Fruit fly (Drosophila melanogaster) whole organism, embryonic: ENCODE measurements around the gene CG43850.
A peak's percentile ranks its signal among the peaks of the same experiment; 100 is the strongest.

Experiments
- B-H2 ChIP-seq: fragments of 200-800 bp; sonication (Bioruptor generic); optimal IDR thresholded peaks from 2 replicates; lab custom pipeline; 2018; ENCODE audit warnings: missing biosample characterization, mild to moderate bottlenecking, missing genetic modification characterization
- CG10366 ChIP-seq: fragments of 200-800 bp; sonication (Bioruptor generic); IDR thresholded peaks from 2 replicates; pipeline ENCODE4 v1.3.6; 2022; ENCODE audit warnings: missing biosample characterization, missing genetic modification characterization
- CG10462 ChIP-seq: fragments of 200-800 bp; sonication (Bioruptor generic); optimal IDR thresholded peaks from 2 replicates; lab custom pipeline; 2016; ENCODE audit warnings: missing biosample characterization, missing genetic modification characterization
- CG11723 ChIP-seq: fragments of 200-800 bp; sonication (Bioruptor generic); optimal IDR thresholded peaks from 2 replicates; lab custom pipeline; 2017; ENCODE audit warnings: missing biosample characterization, mild to moderate bottlenecking, missing genetic modification characterization
- CG13296 ChIP-seq: fragments of 200-800 bp; sonication (Bioruptor generic); optimal IDR thresholded peaks from 3 replicates; lab custom pipeline; 2018; ENCODE audit warnings: missing biosample characterization, mild to moderate bottlenecking, missing genetic modification characterization
- CG14050 ChIP-seq: fragments of 200-800 bp; sonication (Bioruptor generic); IDR thresholded peaks from 3 replicates; pipeline ENCODE4 v1.3.6; 2022; ENCODE audit warnings: missing biosample characterization, missing genetic modification characterization
- CG15269 ChIP-seq: fragments of 200-800 bp; sonication (Bioruptor generic); optimal IDR thresholded peaks from 2 replicates; lab custom pipeline; 2018; ENCODE audit warnings: missing biosample characterization, mild to moderate bottlenecking, missing genetic modification characterization, moderate library complexity
- CG1792 ChIP-seq: fragments of 200-800 bp; sonication (Bioruptor generic); optimal IDR thresholded peaks from 2 replicates; lab custom pipeline; 2016; ENCODE audit warnings: missing biosample characterization, missing genetic modification characterization
- CG30431 ChIP-seq: fragments of 200-800 bp; sonication (Bioruptor generic); optimal IDR thresholded peaks from 2 replicates; lab custom pipeline; 2017; ENCODE audit warnings: missing biosample characterization, missing genetic modification characterization
- CG3065 ChIP-seq: fragments of 200-800 bp; sonication (Bioruptor generic); optimal IDR thresholded peaks from 2 replicates; lab custom pipeline; 2016; ENCODE audit warnings: missing biosample characterization, missing genetic modification characterization
- CG34376 ChIP-seq: fragments of 200-800 bp; sonication (Bioruptor generic); optimal IDR thresholded peaks from 2 replicates; lab custom pipeline; 2018; ENCODE audit warnings: missing biosample characterization, mild to moderate bottlenecking, missing genetic modification characterization
- CG4360 ChIP-seq: fragments of 200-800 bp; sonication (Bioruptor generic); IDR thresholded peaks from 2 replicates; pipeline ENCODE4 v1.3.6; 2022; ENCODE audit warnings: missing biosample characterization, missing genetic modification characterization
- CG4707 ChIP-seq: fragments of 200-800 bp; sonication (Bioruptor generic); optimal IDR thresholded peaks from 2 replicates; lab custom pipeline; 2018; ENCODE audit warnings: missing biosample characterization, mild to moderate bottlenecking, missing genetic modification characterization, moderate library complexity
- CG6854 ChIP-seq: fragments of 200-800 bp; sonication (Bioruptor generic); optimal IDR thresholded peaks from 3 replicates; lab custom pipeline; 2017; ENCODE audit warnings: missing biosample characterization, mild to moderate bottlenecking, missing genetic modification characterization
- CG7928 ChIP-seq: fragments of 200-800 bp; sonication (Bioruptor generic); optimal IDR thresholded peaks from 2 replicates; lab custom pipeline; 2017; ENCODE audit warnings: missing biosample characterization, mild to moderate bottlenecking, missing genetic modification characterization
- CG8478 ChIP-seq: fragments of >200 bp; optimal IDR thresholded peaks from 2 replicates; lab custom pipeline; 2018
- D19A ChIP-seq: fragments of 200-800 bp; optimal IDR thresholded peaks from 3 replicates; lab custom pipeline; 2019; ENCODE audit warnings: missing biosample characterization, mild to moderate bottlenecking, missing genetic modification characterization, moderate library complexity
- ERR ChIP-seq: fragments of 200-800 bp; sonication (Bioruptor generic); optimal IDR thresholded peaks from 2 replicates; lab custom pipeline; 2016; ENCODE audit warnings: missing biosample characterization, missing genetic modification characterization
- Fer2 ChIP-seq: fragments of 200-800 bp; sonication (Bioruptor generic); optimal IDR thresholded peaks from 2 replicates; lab custom pipeline; 2018; ENCODE audit warnings: missing biosample characterization, mild to moderate bottlenecking, missing genetic modification characterization, moderate library complexity
- H15 ChIP-seq: fragments of 200-800 bp; sonication (Bioruptor generic); IDR thresholded peaks from 3 replicates; pipeline ENCODE4 v1.3.6; 2022; ENCODE audit warnings: missing biosample characterization, missing genetic modification characterization
- HLH3B ChIP-seq: fragments of 200-800 bp; sonication (Bioruptor generic); IDR thresholded peaks from 2 replicates; pipeline ENCODE4 v1.3.6; 2022; ENCODE audit warnings: missing biosample characterization, missing genetic modification characterization
- HLHmδ ChIP-seq: fragments of 200-800 bp; sonication (Bioruptor generic); optimal IDR thresholded peaks from 2 replicates; lab custom pipeline; 2018; ENCODE audit warnings: missing biosample characterization, mild to moderate bottlenecking, missing genetic modification characterization, moderate library complexity
- Hey ChIP-seq: fragments of 200-800 bp; sonication (Bioruptor generic); optimal IDR thresholded peaks from 3 replicates; lab custom pipeline; 2018; ENCODE audit warnings: missing biosample characterization, mild to moderate bottlenecking, missing genetic modification characterization
- Hsf ChIP-seq: fragments of 200-800 bp; sonication (Bioruptor generic); optimal IDR thresholded peaks from 3 replicates; lab custom pipeline; 2016; ENCODE audit warnings: missing biosample characterization, missing genetic modification characterization
- Lim3 ChIP-seq: fragments of 200-800 bp; sonication (Bioruptor generic); IDR thresholded peaks from 2 replicates; pipeline ENCODE4 v1.3.6; 2022; ENCODE audit warnings: missing biosample characterization, missing genetic modification characterization
- Lpt ChIP-seq: fragments of >200 bp; optimal IDR thresholded peaks from 2 replicates; lab custom pipeline; 2018; ENCODE audit warnings: missing biosample characterization, missing genetic modification characterization
- Nf-YA ChIP-seq: fragments of 200-800 bp; sonication (Bioruptor generic); IDR thresholded peaks from 2 replicates; pipeline ENCODE4 v1.3.6; 2022; ENCODE audit warnings: missing biosample characterization, missing genetic modification characterization
- Ravus ChIP-seq: fragments of 200-800 bp; sonication (Bioruptor generic); IDR thresholded peaks from 2 replicates; pipeline ENCODE4 v1.3.6; 2022; ENCODE audit warnings: missing biosample characterization, missing genetic modification characterization
- Six4 ChIP-seq: fragments of 200-800 bp; sonication (Bioruptor generic); optimal IDR thresholded peaks from 2 replicates; lab custom pipeline; 2016; ENCODE audit warnings: missing biosample characterization, missing genetic modification characterization
- Sry-β ChIP-seq: fragments of 200-800 bp; sonication (Bioruptor generic); optimal IDR thresholded peaks from 2 replicates; lab custom pipeline; 2018; ENCODE audit warnings: missing biosample characterization, mild to moderate bottlenecking, missing genetic modification characterization, moderate library complexity
- Ssrp ChIP-seq: fragments of 200-800 bp; sonication (Bioruptor generic); optimal IDR thresholded peaks from 2 replicates; lab custom pipeline; 2018; ENCODE audit warnings: missing biosample characterization, mild to moderate bottlenecking, missing genetic modification characterization, moderate library complexity
- Xrp1 ChIP-seq: fragments of 200-800 bp; sonication (Bioruptor generic); IDR thresholded peaks from 2 replicates; pipeline ENCODE4 v1.3.6; 2022; ENCODE audit warnings: missing biosample characterization, missing genetic modification characterization
- YL-1 ChIP-seq: fragments of 200-800 bp; sonication (Bioruptor generic); optimal IDR thresholded peaks from 3 replicates; lab custom pipeline; 2017; ENCODE audit warnings: missing biosample characterization, mild to moderate bottlenecking, missing genetic modification characterization
- ara ChIP-seq: fragments of 200-800 bp; sonication (Bioruptor generic); IDR thresholded peaks from 2 replicates; pipeline ENCODE4 v1.3.6; 2022; ENCODE audit warnings: missing biosample characterization, missing genetic modification characterization
- chinmo ChIP-seq: fragments of 200-800 bp; sonication (Bioruptor generic); IDR thresholded peaks from 4 replicates; pipeline ENCODE4 v1.3.6; 2022; ENCODE audit warnings: missing biosample characterization, missing genetic modification characterization; ENCODE audit not compliant: partially characterized antibody
- crc ChIP-seq: fragments of 200-800 bp; sonication (Bioruptor generic); optimal IDR thresholded peaks from 2 replicates; lab custom pipeline; 2016; ENCODE audit warnings: missing biosample characterization, missing genetic modification characterization
- cwo ChIP-seq: fragments of 200-800 bp; sonication (Bioruptor generic); optimal IDR thresholded peaks from 3 replicates; lab custom pipeline; 2017; ENCODE audit warnings: missing biosample characterization, missing genetic modification characterization, mild to moderate bottlenecking, moderate library complexity, missing genetic modification reagents
- ewg ChIP-seq: fragments of 200-800 bp; sonication (Bioruptor generic); optimal IDR thresholded peaks from 3 replicates; lab custom pipeline; 2017; ENCODE audit warnings: mild to moderate bottlenecking, missing biosample characterization, missing genetic modification reagents, missing genetic modification characterization
- gce ChIP-seq: fragments of 200-800 bp; sonication (Bioruptor generic); IDR thresholded peaks from 3 replicates; pipeline ENCODE4 v1.3.6; 2022; ENCODE audit warnings: missing biosample characterization, missing genetic modification characterization
- gsb ChIP-seq: fragments of 200-800 bp; sonication (Bioruptor generic); IDR thresholded peaks from 2 replicates; pipeline ENCODE4 v1.3.6; 2022; ENCODE audit warnings: missing biosample characterization, missing genetic modification characterization
- luna ChIP-seq: fragments of 200-800 bp; sonication (Bioruptor generic); optimal IDR thresholded peaks from 2 replicates; lab custom pipeline; 2016; ENCODE audit warnings: missing biosample characterization, missing genetic modification characterization
- nau ChIP-seq: fragments of 200-800 bp; sonication (Bioruptor generic); optimal IDR thresholded peaks from 3 replicates; lab custom pipeline; 2017; ENCODE audit warnings: missing biosample characterization, mild to moderate bottlenecking, missing genetic modification characterization, missing genetic modification reagents
- psq ChIP-seq: fragments of 200-800 bp; sonication (Bioruptor generic); optimal IDR thresholded peaks from 2 replicates; lab custom pipeline; 2017; ENCODE audit warnings: missing biosample characterization, missing genetic modification characterization
- pum ChIP-seq: fragments of 200-800 bp; sonication (Bioruptor generic); optimal IDR thresholded peaks from 2 replicates; lab custom pipeline; 2016; ENCODE audit warnings: missing biosample characterization, missing genetic modification characterization
- ro ChIP-seq: fragments of 200-800 bp; sonication (Bioruptor generic); IDR thresholded peaks from 2 replicates; pipeline ENCODE4 v1.3.6; 2022; ENCODE audit warnings: missing biosample characterization, missing genetic modification characterization
- salm ChIP-seq: fragments of 200-800 bp; sonication (Bioruptor generic); optimal IDR thresholded peaks from 2 replicates; lab custom pipeline; 2018; ENCODE audit warnings: missing biosample characterization, mild to moderate bottlenecking, missing genetic modification characterization
- scrt ChIP-seq: fragments of 200-800 bp; sonication (Bioruptor generic); optimal IDR thresholded peaks from 2 replicates; lab custom pipeline; 2018; ENCODE audit warnings: missing biosample characterization, mild to moderate bottlenecking, missing genetic modification characterization, moderate library complexity
- sisA ChIP-seq: fragments of 200-800 bp; sonication (Bioruptor generic); IDR thresholded peaks from 2 replicates; pipeline ENCODE4 v1.3.6; 2022; ENCODE audit warnings: missing biosample characterization, missing genetic modification characterization
- tin ChIP-seq: fragments of 200-800 bp; sonication (Bioruptor generic); optimal IDR thresholded peaks from 3 replicates; lab custom pipeline; 2016; ENCODE audit warnings: missing biosample characterization, missing genetic modification characterization
- tll ChIP-seq, 2 experiments: fragments of 200-800 bp in 1 of 2; fragments of >200 bp in 1 of 2; sonication (Bioruptor generic) in 1 of 2; optimal IDR thresholded peaks; 2 replicates each; lab custom pipeline; 2017 to 2019; ENCODE audit warnings: missing biosample characterization in 2 of 2, missing genetic modification characterization in 2 of 2, mild to moderate bottlenecking in 1 of 2, moderate library complexity in 1 of 2
- twi ChIP-seq: fragments of 200-800 bp; optimal IDR thresholded peaks from 2 replicates; lab custom pipeline; 2019; ENCODE audit warnings: missing biosample characterization, mild to moderate bottlenecking, missing genetic modification characterization, moderate library complexity
- vnd ChIP-seq: fragments of 200-800 bp; sonication (Bioruptor generic); IDR thresholded peaks from 3 replicates; pipeline ENCODE4 v1.3.6; 2022; ENCODE audit warnings: missing biosample characterization, missing genetic modification characterization; ENCODE audit not compliant: partially characterized antibody

CG43850 gene

DNA sequence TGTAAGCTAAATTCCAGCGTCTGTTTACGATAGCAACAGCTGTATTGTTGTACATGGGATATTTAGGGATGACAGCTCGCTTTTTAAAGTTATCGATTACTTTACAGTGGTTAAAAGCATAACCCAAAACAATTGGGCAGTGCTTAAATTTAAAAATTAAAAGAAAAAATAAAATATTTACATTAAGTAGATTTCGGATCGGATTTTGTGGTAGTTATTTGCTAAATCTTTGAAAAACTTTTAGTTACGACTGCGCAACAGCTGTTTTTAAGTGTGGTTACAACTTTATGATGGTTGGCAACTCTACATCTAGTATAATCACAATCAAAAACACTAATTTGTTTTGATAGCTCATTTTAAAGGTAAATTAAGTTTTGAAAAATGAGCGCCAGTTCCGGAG, 28.0 kb upstream of the CG43850 start, which contains the start of the genes Ing5 and CG7099 (continued):
- TF ChIP-seq CG34376 (GFP tag; lab: Kevin White, UChicago), result peak; percentile 88
- TF ChIP-seq Ravus (GFP tag; lab: Robert Waterston, UW), result peak; percentile 92
- TF ChIP-seq Sry-β (GFP tag; lab: Kevin White, UChicago), result peak; percentile 67
- peak; percentile 77 for TF ChIP-seq CG7928
- peak; percentile 92 for TF ChIP-seq YL-1 (GFP tag; lab: Kevin White, UChicago)
- TF ChIP-seq Six4, result peak; percentile 93
- peak; percentile 95 for TF ChIP-seq Fer2 (tag; lab: Kevin White, UChicago)
- TF ChIP-seq H15 (GFP tag; lab: Robert Waterston, UW), result peak; percentile 97
- TF ChIP-seq psq, result peak; percentile 91
- TF ChIP-seq Lpt (GFP tag; lab: Kevin White, UChicago), result no peak
- TF ChIP-seq CG3065, result peak; percentile 95
- peak; percentile 89 for TF ChIP-seq CG11723 (GFP tag; lab: Kevin White, UChicago)
- TF ChIP-seq salm (tag; lab: Kevin White, UChicago), result peak; percentile 91
- peak; percentile 93 for TF ChIP-seq CG14050 (GFP tag; lab: Robert Waterston, UW)
- TF ChIP-seq Lim3, result peak; percentile 88
- peak; percentile 57; the same call in 1 of the 3 replicates for TF ChIP-seq vnd
- TF ChIP-seq ara (GFP tag; lab: Robert Waterston, UW), result peak; percentile 96
- peak; percentile 68 for TF ChIP-seq crc (GFP tag; lab: Kevin White, UChicago)
- peak; percentile 92 for TF ChIP-seq scrt (GFP tag; lab: Kevin White, UChicago)
- TF ChIP-seq CG13296 (GFP tag; lab: Kevin White, UChicago), result peak; percentile 94
- peak; percentile 97 for TF ChIP-seq Hsf
- TF ChIP-seq Xrp1 (GFP tag; lab: Robert Waterston, UW), result peak; percentile 98
- no peak for TF ChIP-seq nau (GFP tag; lab: Kevin White, UChicago)
- TF ChIP-seq tin (GFP tag; lab: Kevin White, UChicago), result peak; percentile 97
- peak; percentile 82 for TF ChIP-seq CG4707 (GFP tag; lab: Kevin White, UChicago)
- peak; percentile 97 for TF ChIP-seq sisA (GFP tag; lab: Robert Waterston, UW)
- no peak for TF ChIP-seq HLHmδ (GFP tag; lab: Kevin White, UChicago)
- peak; percentile 95 for TF ChIP-seq CG10462
- TF ChIP-seq ERR (GFP tag; lab: Kevin White, UChicago), result peak; percentile 78
- no peak for TF ChIP-seq CG8478 (lab: Kevin White, UChicago)
- peak; percentile 93 for TF ChIP-seq twi (tag; lab: Kevin White, UChicago)
- TF ChIP-seq ewg (GFP tag; lab: Kevin White, UChicago), result peak; percentile 93
- TF ChIP-seq cwo (GFP tag; lab: Kevin White, UChicago), result peak; percentile 90
- peak; percentile 54 for TF ChIP-seq luna (GFP tag; lab: Kevin White, UChicago)
- peak; percentile 89 for TF ChIP-seq Nf-YA (GFP tag; lab: Robert Waterston, UW)
- peak; percentile 96 for TF ChIP-seq B-H2 (GFP tag; lab: Kevin White, UChicago)
- peak; percentile 73 for TF ChIP-seq CG6854
- TF ChIP-seq CG4360 (GFP tag; lab: Robert Waterston, UW), result peak; percentile 79
- TF ChIP-seq CG10366 (GFP tag; lab: Robert Waterston, UW), result peak; percentile 97
- peak; percentile 89 for TF ChIP-seq D19A (tag; lab: Kevin White, UChicago)
- peak; percentile 94 for TF ChIP-seq CG30431 (GFP tag; lab: Kevin White, UChicago)
- peak; percentile 96 for TF ChIP-seq HLH3B (GFP tag; lab: Robert Waterston, UW)
- peak; percentile 90 for TF ChIP-seq gce (GFP tag; lab: Robert Waterston, UW)
- TF ChIP-seq CG15269 (tag; lab: Kevin White, UChicago), result peak; percentile 96
- peak; percentile 90 for TF ChIP-seq ro (GFP tag; lab: Robert Waterston, UW)
- peak in 1 of 2 experiments; percentile 43 for TF ChIP-seq tll (GFP tag; optimal IDR thresholded peaks at IDR 0.05; lab: Kevin White, UChicago)
- TF ChIP-seq pum, result peak; percentile 89
- TF ChIP-seq Ssrp (tag; lab: Kevin White, UChicago), result peak; percentile 97
- TF ChIP-seq chinmo (GFP tag; lab: Robert Waterston, UW), result no peak
- peak; percentile 59 for TF ChIP-seq CG1792 (GFP tag; lab: Kevin White, UChicago)
- peak; percentile 89 for TF ChIP-seq gsb
- no peak for TF ChIP-seq Hey
